Worm (Caenorhabditis elegans): ENCODE measurements around the gene F41H10.12.

- TF ChIP-seq nhr-11 (tag; optimal IDR thresholded peaks at IDR 0.05) (no peak), tbx-2 (tag; optimal IDR thresholded peaks at IDR 0.05) (no peak), ceh-48 (tag; optimal IDR thresholded peaks at IDR 0.05) (no peak), ama-1 (optimal IDR thresholded peaks at IDR 0.05) (no peak), lin-11 (tag; optimal IDR thresholded peaks at IDR 0.05) (no peak), C08G9.2 (tag; optimal IDR thresholded peaks at IDR 0.05) (no peak), T23F11.4 (GFP tag; optimal IDR thresholded peaks at IDR 0.05) (no peak)
Observed at ce11 chrIV:5382609-5383008, 2.5 kb upstream of the F41H10.12 start, which contains the start of gene F41H10.1.
